Fruit fly (Drosophila melanogaster) whole organism, wandering third instar larva: ENCODE data around the gene Cht7.

Experiments
- Abd-B ChIP-seq: fragments of >200 bp; optimal IDR thresholded peaks from 2 replicates; lab custom pipeline; 2017; ENCODE audit warnings: missing biosample characterization, missing genetic modification characterization
- CG32264 ChIP-seq: fragments of 200-800 bp; sonication (Bioruptor generic); optimal IDR thresholded peaks from 2 replicates; lab custom pipeline; 2016; ENCODE audit warnings: missing biosample characterization, missing genetic modification characterization
- CG9705 ChIP-seq: fragments of 200-800 bp; sonication (Bioruptor generic); optimal IDR thresholded peaks from 2 replicates; lab custom pipeline; 2018; ENCODE audit warnings: missing biosample characterization, mild to moderate bottlenecking, missing genetic modification characterization
- CrebA ChIP-seq: fragments of 200-800 bp; sonication (Bioruptor generic); optimal IDR thresholded peaks from 2 replicates; lab custom pipeline; 2016; ENCODE audit warnings: missing biosample characterization, mild to moderate bottlenecking, missing genetic modification characterization, borderline replicate concordance
- Dfd ChIP-seq: fragments of >200 bp; optimal IDR thresholded peaks from 2 replicates; lab custom pipeline; 2017; ENCODE audit warnings: missing biosample characterization, missing genetic modification characterization
- Dif ChIP-seq: fragments of 200-275, 200-300 bp; sonication (Bioruptor generic); optimal IDR thresholded peaks from 2 replicates; lab custom pipeline; 2018; ENCODE audit warnings: missing biosample characterization, missing genetic modification characterization; ENCODE audit not compliant: partially characterized antibody
- GATAd ChIP-seq: sonication (Bioruptor generic); optimal IDR thresholded peaks from 2 replicates; lab custom pipeline; 2016; ENCODE audit warnings: missing biosample characterization, missing genetic modification characterization
- HLH106 ChIP-seq: fragments of 200-800 bp; optimal IDR thresholded peaks from 3 replicates; lab custom pipeline; 2019; ENCODE audit warnings: missing biosample characterization, mild to moderate bottlenecking, missing genetic modification characterization, moderate library complexity
- Hnf4 ChIP-seq: fragments of 200-800 bp; sonication (Bioruptor generic); optimal IDR thresholded peaks from 2 replicates; lab custom pipeline; 2016; ENCODE audit warnings: missing biosample characterization, mild to moderate bottlenecking, missing genetic modification characterization
- Hr78 ChIP-seq: fragments of >200 bp; optimal IDR thresholded peaks from 2 replicates; lab custom pipeline; 2017; ENCODE audit warnings: missing biosample characterization, missing genetic modification characterization
- Hr83 ChIP-seq: fragments of 200-300 bp; sonication (Bioruptor generic); optimal IDR thresholded peaks from 2 replicates; lab custom pipeline; 2016; ENCODE audit warnings: missing biosample characterization, mild to moderate bottlenecking, missing genetic modification characterization, moderate library complexity; ENCODE audit not compliant: poor library complexity, severe bottlenecking
- Jra ChIP-seq: sonication (Bioruptor generic); optimal IDR thresholded peaks from 2 replicates; lab custom pipeline; 2016; ENCODE audit warnings: missing biosample characterization, missing genetic modification characterization
- Mio ChIP-seq: sonication (Bioruptor generic); optimal IDR thresholded peaks from 2 replicates; lab custom pipeline; 2016; ENCODE audit warnings: missing biosample characterization, missing genetic modification characterization
- Myc ChIP-seq: fragments of >200 bp; optimal IDR thresholded peaks from 2 replicates; lab custom pipeline; 2017
- N ChIP-seq: fragments of >200 bp; optimal IDR thresholded peaks from 2 replicates; lab custom pipeline; 2018; ENCODE audit warnings: missing biosample characterization, missing external identifiers, missing genetic modification characterization
- OdsH ChIP-seq: fragments of 200-800 bp; sonication (Bioruptor generic); optimal IDR thresholded peaks from 2 replicates; lab custom pipeline; 2016; ENCODE audit warnings: missing biosample characterization, mild to moderate bottlenecking, missing genetic modification characterization
- Rel ChIP-seq, 2 experiments: fragments of 200-800 bp; sonication (Bioruptor generic) in 1 of 2; optimal IDR thresholded peaks; 2 replicates in 1 of 2; 3 replicates in 1 of 2; lab custom pipeline; 2016 to 2019; ENCODE audit warnings: mild to moderate bottlenecking in 2 of 2, missing biosample characterization in 2 of 2, missing genetic modification characterization in 2 of 2, moderate library complexity in 1 of 2
- Sp1 ChIP-seq: fragments of 200-800 bp; sonication (Bioruptor generic); optimal IDR thresholded peaks from 3 replicates; lab custom pipeline; 2019; ENCODE audit warnings: missing biosample characterization, mild to moderate bottlenecking, missing genetic modification characterization, moderate library complexity
- Vsx2 ChIP-seq: fragments of 200-300, 225-300 bp; sonication (Bioruptor generic); optimal IDR thresholded peaks from 2 replicates; lab custom pipeline; 2018; ENCODE audit warnings: missing biosample characterization, missing genetic modification characterization; ENCODE audit not compliant: partially characterized antibody
- br ChIP-seq: fragments of 200-800 bp; sonication (Bioruptor generic); optimal IDR thresholded peaks from 2 replicates; lab custom pipeline; 2016; ENCODE audit warnings: missing biosample characterization, missing genetic modification characterization
- brk ChIP-seq: fragments of 200-800 bp; sonication (Bioruptor generic); optimal IDR thresholded peaks from 2 replicates; lab custom pipeline; 2016; ENCODE audit warnings: missing biosample characterization, mild to moderate bottlenecking, missing genetic modification characterization
- dl ChIP-seq, 2 experiments: fragments of 175-275, 200-275 bp in 1 of 2; fragments of 200-275 bp in 1 of 2; sonication (Bioruptor generic); optimal IDR thresholded peaks; lab custom pipeline; 2018; ENCODE audit warnings: mild to moderate bottlenecking in 2 of 2, missing biosample characterization in 2 of 2, missing genetic modification characterization in 2 of 2, moderate library complexity in 2 of 2; ENCODE audit not compliant: partially characterized antibody in 2 of 2, insufficient read depth in 1 of 2
- dmrt93B ChIP-seq: fragments of 200-800 bp; sonication (Bioruptor generic); optimal IDR thresholded peaks from 2 replicates; lab custom pipeline; 2018; ENCODE audit warnings: missing biosample characterization, mild to moderate bottlenecking, missing genetic modification characterization
- dsf ChIP-seq: sonication (Bioruptor generic); optimal IDR thresholded peaks from 2 replicates; lab custom pipeline; 2016; ENCODE audit warnings: missing biosample characterization, missing genetic modification characterization, borderline replicate concordance
- ey ChIP-seq: fragments of 200-800 bp; sonication (Bioruptor generic); optimal IDR thresholded peaks from 2 replicates; lab custom pipeline; 2016; ENCODE audit warnings: missing biosample characterization, missing genetic modification characterization
- foxo ChIP-seq, 2 experiments: fragments of 200-800 bp; sonication (Bioruptor generic); optimal IDR thresholded peaks; 2 replicates in 1 of 2; 3 replicates in 1 of 2; lab custom pipeline; 2016 to 2017; ENCODE audit warnings: missing biosample characterization in 2 of 2, missing genetic modification characterization in 2 of 2
- fru ChIP-seq: fragments of 200-800 bp; sonication (Bioruptor generic); optimal IDR thresholded peaks from 3 replicates; lab custom pipeline; 2016; ENCODE audit warnings: missing biosample characterization, mild to moderate bottlenecking, missing genetic modification characterization
- h ChIP-seq: fragments of 200-800 bp; sonication (Bioruptor generic); optimal IDR thresholded peaks from 3 replicates; lab custom pipeline; 2016; ENCODE audit warnings: missing biosample characterization, mild to moderate bottlenecking, missing genetic modification characterization
- jim ChIP-seq: fragments of 175-275, 200-325 bp; sonication (Bioruptor generic); optimal IDR thresholded peaks from 2 replicates; lab custom pipeline; 2016; ENCODE audit warnings: missing biosample characterization, mild to moderate bottlenecking, missing genetic modification characterization
- lola ChIP-seq: fragments of >200 bp; optimal IDR thresholded peaks from 2 replicates; lab custom pipeline; 2017; ENCODE audit warnings: missing biosample characterization, missing genetic modification characterization
- pan ChIP-seq: fragments of >200 bp; optimal IDR thresholded peaks from 2 replicates; lab custom pipeline; 2017
- psq ChIP-seq: fragments of 200-800 bp; sonication (Bioruptor generic); optimal IDR thresholded peaks from 3 replicates; lab custom pipeline; 2017; ENCODE audit warnings: missing biosample characterization, mild to moderate bottlenecking, missing genetic modification characterization, moderate library complexity
- rgr ChIP-seq: fragments of 200-800 bp; sonication (Bioruptor generic); optimal IDR thresholded peaks from 3 replicates; lab custom pipeline; 2016; ENCODE audit warnings: missing biosample characterization, mild to moderate bottlenecking, missing genetic modification characterization
- sage ChIP-seq: fragments of 200-800 bp; sonication (Bioruptor generic); optimal IDR thresholded peaks from 2 replicates; lab custom pipeline; 2016; ENCODE audit warnings: missing biosample characterization, mild to moderate bottlenecking, missing genetic modification characterization
- sv ChIP-seq: fragments of 200-800 bp; sonication (Bioruptor generic); optimal IDR thresholded peaks from 3 replicates; lab custom pipeline; 2016; ENCODE audit warnings: missing biosample characterization, missing genetic modification characterization
- tai ChIP-seq: sonication (Bioruptor generic); optimal IDR thresholded peaks from 2 replicates; lab custom pipeline; 2016; ENCODE audit warnings: missing biosample characterization, missing genetic modification characterization
- usp ChIP-seq: fragments of >200 bp; optimal IDR thresholded peaks from 2 replicates; lab custom pipeline; 2017; ENCODE audit warnings: missing biosample characterization, missing genetic modification characterization
- woc ChIP-seq: sonication (Bioruptor generic); optimal IDR thresholded peaks from 2 replicates; lab custom pipeline; 2016; ENCODE audit warnings: missing biosample characterization, mild to moderate bottlenecking, missing genetic modification characterization

Gene Cht7

DNA sequence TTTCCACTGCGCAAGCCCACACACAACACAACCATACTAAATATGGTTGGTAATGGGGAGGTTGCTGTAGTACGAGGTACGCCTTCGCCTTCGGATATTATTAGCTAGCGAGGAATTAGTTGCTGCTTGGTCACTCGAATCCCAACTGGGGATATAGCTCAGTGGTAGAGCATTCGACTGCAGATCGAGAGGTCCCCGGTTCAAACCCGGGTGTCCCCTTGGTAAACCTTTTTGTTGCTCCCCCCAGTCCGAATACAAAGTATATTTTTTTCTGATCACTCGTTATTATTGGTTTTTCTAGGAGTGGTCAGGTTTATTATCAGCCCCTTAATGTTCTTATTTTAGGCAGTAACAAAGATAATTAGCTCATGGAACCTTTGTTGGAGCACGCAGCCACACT lies 11.2 kb downstream of the Cht7 start:
- no peak for TF ChIP-seq Jra
- no peak for TF ChIP-seq Mio (GFP tag; lab: Kevin White, UChicago)
- no peak for TF ChIP-seq CrebA (GFP tag; lab: Kevin White, UChicago)
- TF ChIP-seq foxo (GFP tag; optimal IDR thresholded peaks at IDR 0.05; lab: Kevin White, UChicago), result no peak
- no peak for TF ChIP-seq Hr78 (GFP tag; lab: Kevin White, UChicago)
- TF ChIP-seq psq (GFP tag; lab: Kevin White, UChicago), result no peak
- TF ChIP-seq Dfd (GFP tag; lab: Kevin White, UChicago), result no peak
- no peak for TF ChIP-seq lola (GFP tag; lab: Kevin White, UChicago)
- peak; percentile 51 for TF ChIP-seq br
- peak; percentile 24 for TF ChIP-seq Dif (GFP tag; lab: Kevin White, UChicago)
- TF ChIP-seq Abd-B (GFP tag; lab: Kevin White, UChicago), result no peak
- TF ChIP-seq Vsx2, result peak; percentile 28
- no peak for TF ChIP-seq fru (GFP tag; lab: Kevin White, UChicago)
- peak; percentile 13 for TF ChIP-seq Hnf4 (GFP tag; lab: Kevin White, UChicago)
- TF ChIP-seq GATAd (GFP tag; lab: Kevin White, UChicago), result no peak
- TF ChIP-seq Myc, result no peak
- no peak for TF ChIP-seq rgr (GFP tag; lab: Kevin White, UChicago)
- TF ChIP-seq, all 38 proteins: peak for 4

DNA sequence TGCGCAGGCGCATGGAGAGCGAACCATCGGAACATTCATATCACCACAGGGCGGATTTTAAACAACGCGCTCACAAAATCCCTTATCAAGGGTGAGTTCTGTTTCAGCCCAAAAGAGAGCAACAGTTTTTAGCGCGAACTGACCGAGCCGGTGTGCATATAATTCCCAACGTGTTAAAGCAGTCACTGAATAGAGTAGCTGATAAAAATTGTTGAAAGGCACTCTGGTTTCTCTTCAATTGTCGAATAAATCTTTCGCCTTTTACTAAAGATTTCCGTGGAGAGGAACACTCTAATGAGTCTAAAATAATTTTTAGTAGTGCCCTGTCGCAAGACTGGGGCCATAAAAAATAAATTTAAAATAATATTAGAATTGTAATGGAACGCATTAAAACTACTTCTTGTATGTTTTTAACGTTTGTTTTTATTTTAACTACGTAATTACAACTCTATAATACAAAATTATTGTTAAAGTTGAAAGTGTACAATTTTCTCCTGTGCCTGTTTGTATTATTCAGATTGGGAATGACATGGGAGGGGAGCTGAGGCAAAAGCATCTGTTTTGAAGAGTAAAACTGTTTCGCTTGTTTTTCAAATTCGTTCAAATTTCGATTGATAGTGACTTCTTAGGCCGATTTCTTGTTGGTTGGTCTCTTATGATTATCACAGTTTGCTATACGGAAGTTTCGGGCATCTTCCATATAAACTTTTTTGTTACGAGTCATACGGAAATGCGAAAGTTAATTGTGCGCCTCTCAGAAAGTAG lies 16.0 kb downstream of the Cht7 start:
- TF ChIP-seq Mio (GFP tag; lab: Kevin White, UChicago), result no peak
- TF ChIP-seq Hr83 (GFP tag; lab: Kevin White, UChicago), result peak; percentile 40
- no peak for TF ChIP-seq jim
- no peak for TF ChIP-seq CG9705 (GFP tag; lab: Kevin White, UChicago)
- peak; percentile 40 for TF ChIP-seq sv (GFP tag; lab: Kevin White, UChicago)
- TF ChIP-seq ey (GFP tag; lab: Kevin White, UChicago), result peak; percentile 15
- TF ChIP-seq brk (GFP tag; lab: Kevin White, UChicago), result no peak
- TF ChIP-seq CrebA (GFP tag; lab: Kevin White, UChicago), result no peak
- peak in 1 of 2 experiments; percentile 39 for TF ChIP-seq dl (GFP tag; optimal IDR thresholded peaks at IDR 0.05; lab: Kevin White, UChicago; ENCODE audit: insufficient read depth in 1 of 2, partially characterized antibody in 2 of 2)
- TF ChIP-seq OdsH, result peak; percentile 38
- TF ChIP-seq N (GFP tag; lab: Kevin White, UChicago), result no peak
- TF ChIP-seq h, result no peak
- TF ChIP-seq psq (GFP tag; lab: Kevin White, UChicago), result peak; percentile 37
- TF ChIP-seq dsf, result no peak
- no peak for TF ChIP-seq dmrt93B
- peak; percentile 30 for TF ChIP-seq Jra
- no peak for TF ChIP-seq Hr78 (GFP tag; lab: Kevin White, UChicago)
- peak; percentile 49 for TF ChIP-seq woc (GFP tag; lab: Kevin White, UChicago)
- TF ChIP-seq HLH106 (tag; lab: Kevin White, UChicago), result no peak
- TF ChIP-seq rgr (GFP tag; lab: Kevin White, UChicago), result peak; percentile 44
- TF ChIP-seq foxo (GFP tag; optimal IDR thresholded peaks at IDR 0.05; lab: Kevin White, UChicago), result peak in 1 of 2 experiments; percentile 58
- TF ChIP-seq Hnf4 (GFP tag; lab: Kevin White, UChicago), result peak; percentile 82
- TF ChIP-seq usp (GFP tag; lab: Kevin White, UChicago), result no peak
- TF ChIP-seq Dfd (GFP tag; lab: Kevin White, UChicago), result no peak
- peak; percentile 38 for TF ChIP-seq Myc
- TF ChIP-seq Rel (GFP tag; optimal IDR thresholded peaks at IDR 0.05; lab: Kevin White, UChicago), result no peak
- peak; percentile 33 for TF ChIP-seq Rel (tag; optimal IDR thresholded peaks at IDR 0.05; lab: Kevin White, UChicago)
- TF ChIP-seq br, result peak; percentile 58
- TF ChIP-seq lola (GFP tag; lab: Kevin White, UChicago), result no peak
- TF ChIP-seq pan (lab: Kevin White, UChicago), result no peak
- TF ChIP-seq Abd-B (GFP tag; lab: Kevin White, UChicago), result no peak
- TF ChIP-seq GATAd (GFP tag; lab: Kevin White, UChicago), result no peak
- TF ChIP-seq sage (GFP tag; lab: Kevin White, UChicago), result no peak
- TF ChIP-seq fru (GFP tag; lab: Kevin White, UChicago), result peak; percentile 59
- no peak for TF ChIP-seq Dif (GFP tag; lab: Kevin White, UChicago)
- TF ChIP-seq tai (GFP tag; lab: Kevin White, UChicago), result no peak
- peak; percentile 27 for TF ChIP-seq Sp1 (GFP tag; lab: Kevin White, UChicago)
- TF ChIP-seq Vsx2, result no peak
- no peak for TF ChIP-seq CG32264 (GFP tag; lab: Kevin White, UChicago)
